Fruit fly (Drosophila melanogaster) whole organism, embryonic: ENCODE data around the gene CG15537.

Source experiments
- Adf1 ChIP-seq: fragments of 200-800 bp; sonication (Bioruptor generic); IDR thresholded peaks from 2 replicates; pipeline ENCODE4 v1.3.6; 2022; ENCODE audit warnings: missing biosample characterization, missing genetic modification characterization
- Atf-2 ChIP-seq: fragments of 200-800 bp; sonication (Bioruptor generic); optimal IDR thresholded peaks from 2 replicates; lab custom pipeline; 2016; ENCODE audit warnings: missing biosample characterization, missing genetic modification characterization
- CG10274 ChIP-seq: fragments of 200-800 bp; sonication (Bioruptor generic); optimal IDR thresholded peaks from 3 replicates; lab custom pipeline; 2017; ENCODE audit warnings: missing biosample characterization, mild to moderate bottlenecking, missing genetic modification characterization
- CG10366 ChIP-seq: fragments of 200-800 bp; sonication (Bioruptor generic); IDR thresholded peaks from 2 replicates; pipeline ENCODE4 v1.3.6; 2022; ENCODE audit warnings: missing biosample characterization, missing genetic modification characterization
- CG10431 ChIP-seq: fragments of 200-800 bp; sonication (Bioruptor generic); optimal IDR thresholded peaks from 3 replicates; lab custom pipeline; 2018; ENCODE audit warnings: missing biosample characterization, mild to moderate bottlenecking, missing genetic modification characterization
- CG10979 ChIP-seq: fragments of 200-800 bp; sonication (Bioruptor generic); optimal IDR thresholded peaks from 2 replicates; lab custom pipeline; 2018; ENCODE audit warnings: missing biosample characterization, mild to moderate bottlenecking, missing genetic modification characterization, moderate library complexity
- CG12155 ChIP-seq: fragments of 200-800 bp; sonication (Bioruptor generic); optimal IDR thresholded peaks from 3 replicates; lab custom pipeline; 2016; ENCODE audit warnings: missing biosample characterization, missing genetic modification characterization
- CG14710 ChIP-seq: fragments of 200-800 bp; sonication (Bioruptor generic); optimal IDR thresholded peaks from 3 replicates; lab custom pipeline; 2019; ENCODE audit warnings: missing biosample characterization, mild to moderate bottlenecking, missing genetic modification characterization, moderate library complexity
- CG16815 ChIP-seq: fragments of 200-800 bp; sonication (Bioruptor generic); optimal IDR thresholded peaks from 3 replicates; lab custom pipeline; 2017; ENCODE audit warnings: missing biosample characterization, mild to moderate bottlenecking, missing genetic modification characterization
- CG17912 ChIP-seq: fragments of 200-800 bp; sonication (Bioruptor generic); optimal IDR thresholded peaks from 2 replicates; lab custom pipeline; 2018; ENCODE audit warnings: missing biosample characterization, mild to moderate bottlenecking, missing genetic modification characterization
- CG2712 ChIP-seq: fragments of 200-800 bp; optimal IDR thresholded peaks from 3 replicates; lab custom pipeline; 2019; ENCODE audit warnings: missing biosample characterization, mild to moderate bottlenecking, missing genetic modification characterization, moderate library complexity
- CG2875 ChIP-seq: fragments of 200-800 bp; sonication (Bioruptor generic); optimal IDR thresholded peaks from 2 replicates; lab custom pipeline; 2017; ENCODE audit warnings: missing biosample characterization, mild to moderate bottlenecking, missing genetic modification characterization, missing genetic modification reagents
- CG34224 ChIP-seq: fragments of 200-800 bp; sonication (Bioruptor generic); IDR thresholded peaks from 3 replicates; pipeline ENCODE4 v1.3.6; 2022; ENCODE audit warnings: missing biosample characterization, missing genetic modification characterization; ENCODE audit not compliant: partially characterized antibody
- CG34422 ChIP-seq: fragments of 200-800 bp; sonication (Bioruptor generic); IDR thresholded peaks from 3 replicates; pipeline ENCODE4 v1.3.6; 2022; ENCODE audit warnings: missing biosample characterization, missing genetic modification characterization
- CG42726 ChIP-seq: fragments of 200-800 bp; sonication (Bioruptor generic); IDR thresholded peaks from 2 replicates; pipeline ENCODE4 v1.3.6; 2022; ENCODE audit warnings: missing biosample characterization, missing genetic modification characterization; ENCODE audit not compliant: partially characterized antibody
- CG4707 ChIP-seq: fragments of 200-800 bp; sonication (Bioruptor generic); optimal IDR thresholded peaks from 2 replicates; lab custom pipeline; 2018; ENCODE audit warnings: missing biosample characterization, mild to moderate bottlenecking, missing genetic modification characterization, moderate library complexity
- CG4730 ChIP-seq: fragments of 200-800 bp; sonication (Bioruptor generic); IDR thresholded peaks from 2 replicates; pipeline ENCODE4 v1.3.6; 2022; ENCODE audit warnings: missing biosample characterization, missing genetic modification characterization
- CG5180 ChIP-seq: fragments of 200-800 bp; sonication (Bioruptor generic); optimal IDR thresholded peaks from 3 replicates; lab custom pipeline; 2017; ENCODE audit warnings: missing biosample characterization, missing genetic modification characterization, mild to moderate bottlenecking, moderate library complexity, missing genetic modification reagents
- CG5245 ChIP-seq: fragments of 200-800 bp; sonication (Bioruptor generic); optimal IDR thresholded peaks from 3 replicates; lab custom pipeline; 2016; ENCODE audit warnings: missing biosample characterization, missing genetic modification characterization
- CG6683 ChIP-seq: fragments of 200-800 bp; sonication (Bioruptor generic); optimal IDR thresholded peaks from 2 replicates; lab custom pipeline; 2017; ENCODE audit warnings: missing biosample characterization, mild to moderate bottlenecking, missing genetic modification characterization, missing genetic modification reagents
- CTCF ChIP-seq: fragments of 200-800 bp; sonication (Bioruptor generic); optimal IDR thresholded peaks from 2 replicates; lab custom pipeline; 2017; ENCODE audit warnings: missing biosample characterization, mild to moderate bottlenecking, missing genetic modification characterization, moderate library complexity
- Deaf1 ChIP-seq: fragments of 200-800 bp; optimal IDR thresholded peaks from 3 replicates; lab custom pipeline; 2019; ENCODE audit warnings: missing biosample characterization, mild to moderate bottlenecking, missing genetic modification characterization, moderate library complexity
- Doc3 ChIP-seq: fragments of 200-800 bp; sonication (Bioruptor generic); IDR thresholded peaks from 3 replicates; pipeline ENCODE4 v1.3.6; 2022; ENCODE audit warnings: missing biosample characterization, missing genetic modification characterization; ENCODE audit not compliant: partially characterized antibody
- Drgx ChIP-seq: fragments of 200-800 bp; sonication (Bioruptor generic); IDR thresholded peaks from 2 replicates; pipeline ENCODE4 v1.3.6; 2022; ENCODE audit warnings: missing biosample characterization, missing genetic modification characterization
- Eip74EF ChIP-seq, 2 experiments: fragments of 200-800 bp in 1 of 2; fragments of >200 bp in 1 of 2; sonication (Bioruptor generic) in 1 of 2; optimal IDR thresholded peaks; 2 replicates each; lab custom pipeline; 2017 to 2019; ENCODE audit warnings: missing biosample characterization in 2 of 2, missing genetic modification characterization in 2 of 2, mild to moderate bottlenecking in 1 of 2, moderate library complexity in 1 of 2
- Ets97D ChIP-seq: fragments of 200-800 bp; sonication (Bioruptor generic); optimal IDR thresholded peaks from 3 replicates; lab custom pipeline; 2016; ENCODE audit warnings: missing biosample characterization, missing genetic modification characterization
- MESR4 ChIP-seq: fragments of 200-800 bp; sonication (Bioruptor generic); optimal IDR thresholded peaks from 2 replicates; lab custom pipeline; 2018; ENCODE audit warnings: missing biosample characterization, mild to moderate bottlenecking, missing genetic modification characterization, moderate library complexity
- Sry-β ChIP-seq: fragments of 200-800 bp; sonication (Bioruptor generic); optimal IDR thresholded peaks from 2 replicates; lab custom pipeline; 2018; ENCODE audit warnings: missing biosample characterization, mild to moderate bottlenecking, missing genetic modification characterization, moderate library complexity
- cg ChIP-seq: fragments of 200-800 bp; sonication (Bioruptor generic); optimal IDR thresholded peaks from 3 replicates; lab custom pipeline; 2019; ENCODE audit warnings: missing biosample characterization, mild to moderate bottlenecking, missing genetic modification characterization, moderate library complexity
- chif ChIP-seq, 2 experiments: fragments of 200-800 bp; sonication (Bioruptor generic); optimal IDR thresholded peaks; 3 replicates each; lab custom pipeline; 2016; ENCODE audit warnings: missing biosample characterization in 2 of 2, missing genetic modification characterization in 2 of 2
- crol ChIP-seq: fragments of 200-800 bp; sonication (Bioruptor generic); IDR thresholded peaks from 2 replicates; pipeline ENCODE4 v1.3.6; 2022; ENCODE audit warnings: missing biosample characterization, missing genetic modification characterization
- esg ChIP-seq: fragments of 200-800 bp; sonication (Bioruptor generic); conservative IDR thresholded peaks from 2 replicates; pipeline ENCODE4 v1.3.6; 2022; ENCODE audit warnings: missing biosample characterization, missing genetic modification characterization
- fd96Cb ChIP-seq: fragments of 200-800 bp; sonication (Bioruptor generic); optimal IDR thresholded peaks from 2 replicates; lab custom pipeline; 2018; ENCODE audit warnings: missing biosample characterization, mild to moderate bottlenecking, missing genetic modification characterization, moderate library complexity
- gce ChIP-seq: fragments of 200-800 bp; sonication (Bioruptor generic); IDR thresholded peaks from 3 replicates; pipeline ENCODE4 v1.3.6; 2022; ENCODE audit warnings: missing biosample characterization, missing genetic modification characterization
- gcm2 ChIP-seq: fragments of 200-800 bp; sonication (Bioruptor generic); optimal IDR thresholded peaks from 2 replicates; lab custom pipeline; 2016; ENCODE audit warnings: missing biosample characterization, missing genetic modification characterization
- insv ChIP-seq, 2 experiments: fragments of 200-800 bp; sonication (Bioruptor generic); optimal IDR thresholded peaks; 3 replicates each; lab custom pipeline; 2016 to 2018; ENCODE audit warnings: missing biosample characterization in 2 of 2, missing genetic modification characterization in 2 of 2
- lola ChIP-seq, 3 experiments: fragments of >200 bp in 2 of 3; fragments of 200-800 bp in 1 of 3; sonication (Bioruptor generic) in 1 of 3; optimal IDR thresholded peaks; 2 replicates each; lab custom pipeline; 2017 to 2019; ENCODE audit warnings: missing biosample characterization in 3 of 3, missing genetic modification characterization in 3 of 3, mild to moderate bottlenecking in 1 of 3, moderate library complexity in 1 of 3
- mam ChIP-seq: fragments of 200-800 bp; sonication (Bioruptor generic); optimal IDR thresholded peaks from 3 replicates; lab custom pipeline; 2016; ENCODE audit warnings: missing biosample characterization, missing genetic modification characterization
- nmo ChIP-seq: fragments of 200-800 bp; sonication (Bioruptor generic); optimal IDR thresholded peaks from 2 replicates; lab custom pipeline; 2018; ENCODE audit warnings: missing biosample characterization, mild to moderate bottlenecking, missing genetic modification characterization, moderate library complexity
- org-1 ChIP-seq: fragments of 200-800 bp; sonication (Bioruptor generic); optimal IDR thresholded peaks from 2 replicates; lab custom pipeline; 2017; ENCODE audit warnings: missing biosample characterization, missing genetic modification characterization
- pb ChIP-seq: fragments of 200-800 bp; sonication (Bioruptor generic); optimal IDR thresholded peaks from 3 replicates; lab custom pipeline; 2016; ENCODE audit warnings: missing biosample characterization, missing genetic modification characterization
- phol ChIP-seq: fragments of 200-800 bp; sonication (Bioruptor generic); optimal IDR thresholded peaks from 3 replicates; lab custom pipeline; 2018; ENCODE audit warnings: missing biosample characterization, mild to moderate bottlenecking, missing genetic modification characterization, moderate library complexity
- pnt ChIP-seq: fragments of 200-800 bp; sonication (Bioruptor generic); optimal IDR thresholded peaks from 3 replicates; lab custom pipeline; 2016; ENCODE audit warnings: missing biosample characterization, missing genetic modification characterization
- sd ChIP-seq: fragments of 200-800 bp; sonication (Bioruptor generic); optimal IDR thresholded peaks from 3 replicates; lab custom pipeline; 2018; ENCODE audit warnings: missing biosample characterization, mild to moderate bottlenecking, missing genetic modification characterization, moderate library complexity
- sens-2 ChIP-seq: fragments of 200-800 bp; sonication (Bioruptor generic); IDR thresholded peaks from 2 replicates; pipeline ENCODE4 v1.3.6; 2022; ENCODE audit warnings: missing biosample characterization, missing genetic modification characterization
- sima ChIP-seq: fragments of 200-800 bp; sonication (Bioruptor generic); optimal IDR thresholded peaks from 2 replicates; lab custom pipeline; 2016; ENCODE audit warnings: missing biosample characterization, missing genetic modification characterization
- tap ChIP-seq: fragments of 200-800 bp; optimal IDR thresholded peaks from 3 replicates; lab custom pipeline; 2019; ENCODE audit warnings: missing biosample characterization, mild to moderate bottlenecking, missing genetic modification characterization, moderate library complexity
- twi ChIP-seq: fragments of 200-800 bp; optimal IDR thresholded peaks from 2 replicates; lab custom pipeline; 2019; ENCODE audit warnings: missing biosample characterization, mild to moderate bottlenecking, missing genetic modification characterization, moderate library complexity
- vnd ChIP-seq: fragments of 200-800 bp; sonication (Bioruptor generic); IDR thresholded peaks from 3 replicates; pipeline ENCODE4 v1.3.6; 2022; ENCODE audit warnings: missing biosample characterization, missing genetic modification characterization; ENCODE audit not compliant: partially characterized antibody
- yki ChIP-seq: fragments of >200 bp; optimal IDR thresholded peaks from 3 replicates; lab custom pipeline; 2018
- zfh1 ChIP-seq: fragments of 200-800 bp; sonication (Bioruptor generic); IDR thresholded peaks from 3 replicates; pipeline ENCODE4 v1.3.6; 2022; ENCODE audit warnings: missing biosample characterization, missing genetic modification characterization

The CG15537 gene

DNA sequence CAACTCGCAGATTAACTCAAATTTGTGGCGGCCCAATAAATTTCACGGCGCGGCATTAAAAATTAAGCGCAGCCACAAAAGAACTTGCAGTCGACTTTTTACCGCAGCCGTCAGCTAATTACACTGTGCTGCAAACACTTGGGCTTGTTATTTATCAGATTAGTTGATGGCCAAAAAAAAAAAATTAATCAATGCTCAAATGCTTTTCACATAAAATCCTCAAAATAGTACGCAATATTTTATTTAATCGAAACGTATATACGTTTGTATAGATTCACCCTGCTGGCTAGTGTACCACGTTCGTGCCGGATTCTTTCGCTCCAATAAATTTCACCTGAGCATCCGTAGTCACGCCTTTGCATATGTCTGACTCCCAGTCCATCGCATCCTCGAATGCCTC lies 29.6 kb downstream of the CG15537 start (continued):
- peak; percentile 18; the same call in 1 of the 2 replicates for TF ChIP-seq CG4730 (GFP tag; lab: Robert Waterston, UW)
- peak; percentile 35 for TF ChIP-seq CG2875 (GFP tag; lab: Kevin White, UChicago)
- peak; percentile 18 to 61 for TF ChIP-seq chif (GFP tag; optimal IDR thresholded peaks at IDR 0.05; lab: Kevin White, UChicago)
- TF ChIP-seq CG10431: no peak
- TF ChIP-seq Eip74EF (GFP tag; optimal IDR thresholded peaks at IDR 0.05; lab: Kevin White, UChicago): peak in 1 of 2 experiments; percentile 29
- TF ChIP-seq CG10274 (GFP tag; lab: Kevin White, UChicago): no peak
- TF ChIP-seq crol (GFP tag; lab: Robert Waterston, UW): no peak
- no peak for TF ChIP-seq Sry-β
- TF ChIP-seq CG10979 (tag; lab: Kevin White, UChicago): peak; percentile 73
- TF ChIP-seq gce: peak; percentile 76; the same call in 2 of the 3 replicates
- TF ChIP-seq CG2712: peak; percentile 64
- TF ChIP-seq sd: no peak
- peak; percentile 74 for TF ChIP-seq zfh1 (GFP tag; lab: Robert Waterston, UW)
- TF ChIP-seq yki (lab: Kevin White, UChicago): no peak
- peak; percentile 39; the same call in 1 of the 2 replicates for TF ChIP-seq Drgx (GFP tag; lab: Robert Waterston, UW)
- peak; percentile 59 for TF ChIP-seq esg (GFP tag; lab: Robert Waterston, UW)
- TF ChIP-seq lola (GFP tag; optimal IDR thresholded peaks at IDR 0.05; lab: Kevin White, UChicago): peak in 1 of 3 experiments; percentile 41
- no peak for TF ChIP-seq CG5180 (GFP tag; lab: Kevin White, UChicago)
- no peak for TF ChIP-seq Adf1
- no peak for TF ChIP-seq gcm2
- no peak for TF ChIP-seq vnd (GFP tag; lab: Robert Waterston, UW)
- TF ChIP-seq cg (GFP tag; lab: Kevin White, UChicago): no peak
- no peak for TF ChIP-seq sima (GFP tag; lab: Kevin White, UChicago)
- TF ChIP-seq CG42726 (GFP tag; lab: Robert Waterston, UW): no peak
- no peak for TF ChIP-seq insv (GFP tag; optimal IDR thresholded peaks at IDR 0.05; lab: Kevin White, UChicago)
- TF ChIP-seq org-1 (GFP tag; lab: Kevin White, UChicago): no peak
- no peak for TF ChIP-seq Doc3
- TF ChIP-seq CG6683 (GFP tag; lab: Kevin White, UChicago): no peak
- TF ChIP-seq mam (GFP tag; lab: Kevin White, UChicago): peak; percentile 46
- peak; percentile 44 for TF ChIP-seq Atf-2 (GFP tag; lab: Kevin White, UChicago)
- TF ChIP-seq CG4707 (GFP tag; lab: Kevin White, UChicago): no peak
- TF ChIP-seq nmo (GFP tag; lab: Kevin White, UChicago): peak; percentile 70
- no peak for TF ChIP-seq CG34224 (GFP tag; lab: Robert Waterston, UW)
- TF ChIP-seq sens-2 (GFP tag; lab: Robert Waterston, UW): peak; percentile 40; the same call in 1 of the 2 replicates
- TF ChIP-seq CG17912 (GFP tag; lab: Kevin White, UChicago): no peak
- no peak for TF ChIP-seq CG16815 (GFP tag; lab: Kevin White, UChicago)
- peak; percentile 62 for TF ChIP-seq fd96Cb (tag; lab: Kevin White, UChicago)
- peak; percentile 41 for TF ChIP-seq CG14710 (tag; lab: Kevin White, UChicago)
- TF ChIP-seq tap: peak; percentile 17
- TF ChIP-seq twi: no peak
- TF ChIP-seq Ets97D (GFP tag; lab: Kevin White, UChicago): no peak
- peak; percentile 55; the same call in 1 of the 3 replicates for TF ChIP-seq CG34422
- TF ChIP-seq CG12155: peak; percentile 9
- peak; percentile 2 for TF ChIP-seq CTCF (GFP tag; lab: Kevin White, UChicago)
- peak; percentile 69 for TF ChIP-seq phol
- TF ChIP-seq pb (GFP tag; lab: Kevin White, UChicago): no peak
- TF ChIP-seq MESR4 (GFP tag; lab: Kevin White, UChicago): no peak
- peak; percentile 44 for TF ChIP-seq CG5245 (GFP tag; lab: Kevin White, UChicago)
- peak; percentile 45 for TF ChIP-seq pnt (GFP tag; lab: Kevin White, UChicago)
- peak; percentile 70 for TF ChIP-seq CG10366 (GFP tag; lab: Robert Waterston, UW)
- TF ChIP-seq Deaf1 (tag; lab: Kevin White, UChicago): no peak
